Fruit fly (Drosophila melanogaster) whole organism, embryonic: ENCODE data around the gene CG3434.
A peak's percentile ranks its signal among the peaks of the same experiment; 100 is the strongest.

ENCODE experiments used
- Abd-B ChIP-seq: fragments of 200-800 bp; sonication (Bioruptor generic); optimal IDR thresholded peaks from 2 replicates; lab custom pipeline; 2018; ENCODE audit warnings: missing biosample characterization, mild to moderate bottlenecking, missing genetic modification characterization, moderate library complexity
- Bgb ChIP-seq: fragments of 200-800 bp; sonication (Bioruptor generic); IDR thresholded peaks from 2 replicates; pipeline ENCODE4 v1.3.6; 2022; ENCODE audit warnings: missing biosample characterization, missing genetic modification characterization; ENCODE audit not compliant: partially characterized antibody
- CG10543 ChIP-seq: fragments of 200-800 bp; sonication (Bioruptor generic); optimal IDR thresholded peaks from 3 replicates; lab custom pipeline; 2017; ENCODE audit warnings: missing biosample characterization, mild to moderate bottlenecking, missing genetic modification characterization, moderate library complexity
- CG13287 ChIP-seq: fragments of 200-800 bp; sonication (Bioruptor generic); IDR thresholded peaks from 2 replicates; pipeline ENCODE4 v1.3.6; 2022; ENCODE audit warnings: missing biosample characterization, missing genetic modification characterization; ENCODE audit not compliant: partially characterized antibody
- CG17912 ChIP-seq: fragments of 200-800 bp; sonication (Bioruptor generic); optimal IDR thresholded peaks from 2 replicates; lab custom pipeline; 2018; ENCODE audit warnings: missing biosample characterization, mild to moderate bottlenecking, missing genetic modification characterization
- CG1832 ChIP-seq: fragments of 200-800 bp; sonication (Bioruptor generic); optimal IDR thresholded peaks from 2 replicates; lab custom pipeline; 2017; ENCODE audit warnings: missing biosample characterization, mild to moderate bottlenecking, missing genetic modification characterization, inconsistent platforms
- CG18599 ChIP-seq: fragments of 200-800 bp; sonication (Bioruptor generic); optimal IDR thresholded peaks from 3 replicates; lab custom pipeline; 2017; ENCODE audit warnings: missing biosample characterization, missing genetic modification characterization, mild to moderate bottlenecking, moderate library complexity, missing genetic modification reagents
- CG2120 ChIP-seq: fragments of 200-800 bp; sonication (Bioruptor generic); optimal IDR thresholded peaks from 3 replicates; lab custom pipeline; 2016; ENCODE audit warnings: missing biosample characterization, missing genetic modification characterization
- CG2678 ChIP-seq: fragments of 200-800 bp; sonication (Bioruptor generic); optimal IDR thresholded peaks from 3 replicates; lab custom pipeline; 2019; ENCODE audit warnings: missing biosample characterization, mild to moderate bottlenecking, missing genetic modification characterization, moderate library complexity
- CG3163 ChIP-seq: fragments of 200-800 bp; sonication (Bioruptor generic); optimal IDR thresholded peaks from 3 replicates; lab custom pipeline; 2016; ENCODE audit warnings: missing biosample characterization, missing genetic modification characterization
- CG32767 ChIP-seq: fragments of 200-800 bp; sonication (Bioruptor generic); IDR thresholded peaks from 2 replicates; pipeline ENCODE4 v1.3.6; 2022; ENCODE audit warnings: missing biosample characterization, missing genetic modification characterization
- CG34224 ChIP-seq: fragments of 200-800 bp; sonication (Bioruptor generic); IDR thresholded peaks from 3 replicates; pipeline ENCODE4 v1.3.6; 2022; ENCODE audit warnings: missing biosample characterization, missing genetic modification characterization; ENCODE audit not compliant: partially characterized antibody
- CG4360 ChIP-seq: fragments of 200-800 bp; sonication (Bioruptor generic); IDR thresholded peaks from 2 replicates; pipeline ENCODE4 v1.3.6; 2022; ENCODE audit warnings: missing biosample characterization, missing genetic modification characterization
- CG5245 ChIP-seq: fragments of 200-800 bp; sonication (Bioruptor generic); optimal IDR thresholded peaks from 3 replicates; lab custom pipeline; 2016; ENCODE audit warnings: missing biosample characterization, missing genetic modification characterization
- CG7372 ChIP-seq: fragments of 200-800 bp; sonication (Bioruptor generic); IDR thresholded peaks from 2 replicates; pipeline ENCODE4 v1.3.6; 2022; ENCODE audit warnings: missing biosample characterization, missing genetic modification characterization
- CG7786 ChIP-seq: fragments of 200-800 bp; sonication (Bioruptor generic); optimal IDR thresholded peaks from 2 replicates; lab custom pipeline; 2016; ENCODE audit warnings: missing biosample characterization, missing genetic modification characterization
- CG7963 ChIP-seq: fragments of 200-800 bp; sonication (Bioruptor generic); IDR thresholded peaks from 3 replicates; pipeline ENCODE4 v1.3.6; 2022; ENCODE audit warnings: missing biosample characterization, missing genetic modification characterization; ENCODE audit not compliant: partially characterized antibody
- Doc3 ChIP-seq: fragments of 200-800 bp; sonication (Bioruptor generic); IDR thresholded peaks from 3 replicates; pipeline ENCODE4 v1.3.6; 2022; ENCODE audit warnings: missing biosample characterization, missing genetic modification characterization; ENCODE audit not compliant: partially characterized antibody
- Fer2 ChIP-seq: fragments of 200-800 bp; sonication (Bioruptor generic); optimal IDR thresholded peaks from 2 replicates; lab custom pipeline; 2018; ENCODE audit warnings: missing biosample characterization, mild to moderate bottlenecking, missing genetic modification characterization, moderate library complexity
- Hr78 ChIP-seq, 2 experiments: fragments of 200-800 bp in 1 of 2; fragments of >200 bp in 1 of 2; sonication (Bioruptor generic) in 1 of 2; optimal IDR thresholded peaks; 2 replicates each; lab custom pipeline; 2017 to 2019; ENCODE audit warnings: missing biosample characterization in 2 of 2, missing genetic modification characterization in 2 of 2, mild to moderate bottlenecking in 1 of 2, moderate library complexity in 1 of 2
- Hsf ChIP-seq: fragments of 200-800 bp; sonication (Bioruptor generic); optimal IDR thresholded peaks from 3 replicates; lab custom pipeline; 2016; ENCODE audit warnings: missing biosample characterization, missing genetic modification characterization
- MESR4 ChIP-seq: fragments of 200-800 bp; sonication (Bioruptor generic); optimal IDR thresholded peaks from 2 replicates; lab custom pipeline; 2018; ENCODE audit warnings: missing biosample characterization, mild to moderate bottlenecking, missing genetic modification characterization, moderate library complexity
- Med ChIP-seq: fragments of 200-800 bp; sonication (Bioruptor generic); peaks from one replicate; lab custom pipeline; 2016; ENCODE audit warnings: missing biosample characterization, missing genetic modification characterization, mild to moderate bottlenecking, inconsistent platforms, moderate library complexity
- Neu2 ChIP-seq: fragments of 200-800 bp; sonication (Bioruptor generic); optimal IDR thresholded peaks from 3 replicates; lab custom pipeline; 2016; ENCODE audit warnings: missing biosample characterization, missing genetic modification characterization, borderline replicate concordance
- Rfx ChIP-seq: fragments of 200-800 bp; sonication (Bioruptor generic); IDR thresholded peaks from 2 replicates; pipeline ENCODE4 v1.3.6; 2022; ENCODE audit warnings: missing biosample characterization, missing genetic modification characterization
- Scr ChIP-seq: fragments of 200-800 bp; sonication (Bioruptor generic); IDR thresholded peaks from 2 replicates; pipeline ENCODE4 v1.3.6; 2022; ENCODE audit warnings: missing biosample characterization, missing genetic modification characterization; ENCODE audit not compliant: partially characterized antibody
- amos ChIP-seq: fragments of 200-800 bp; sonication (Bioruptor generic); IDR thresholded peaks from 2 replicates; pipeline ENCODE4 v1.3.6; 2022; ENCODE audit warnings: missing biosample characterization, missing genetic modification characterization; ENCODE audit not compliant: partially characterized antibody
- az2 ChIP-seq: fragments of 200-800 bp; sonication (Bioruptor generic); optimal IDR thresholded peaks from 3 replicates; lab custom pipeline; 2016; ENCODE audit warnings: missing biosample characterization, missing genetic modification characterization
- cas ChIP-seq: fragments of 200-800 bp; sonication (Bioruptor generic); IDR thresholded peaks from 2 replicates; pipeline ENCODE4 v1.3.6; 2022; ENCODE audit warnings: missing biosample characterization, missing genetic modification characterization
- caup ChIP-seq: fragments of 200-800 bp; sonication (Bioruptor generic); optimal IDR thresholded peaks from 3 replicates; lab custom pipeline; 2017; ENCODE audit warnings: missing biosample characterization, mild to moderate bottlenecking, missing genetic modification characterization, moderate library complexity; ENCODE audit not compliant: severe bottlenecking
- cg ChIP-seq: fragments of 200-800 bp; sonication (Bioruptor generic); optimal IDR thresholded peaks from 3 replicates; lab custom pipeline; 2019; ENCODE audit warnings: missing biosample characterization, mild to moderate bottlenecking, missing genetic modification characterization, moderate library complexity
- exex ChIP-seq: fragments of 200-800 bp; sonication (Bioruptor generic); optimal IDR thresholded peaks from 4 replicates; lab custom pipeline; 2018; ENCODE audit warnings: missing biosample characterization, mild to moderate bottlenecking, missing genetic modification characterization, moderate library complexity
- grn ChIP-seq: fragments of 200-800 bp; sonication (Bioruptor generic); optimal IDR thresholded peaks from 3 replicates; lab custom pipeline; 2017; ENCODE audit warnings: missing biosample characterization, missing genetic modification characterization
- gsb-n ChIP-seq: fragments of 200-800 bp; sonication (Bioruptor generic); optimal IDR thresholded peaks from 3 replicates; lab custom pipeline; 2018; ENCODE audit warnings: missing biosample characterization, mild to moderate bottlenecking, missing genetic modification characterization
- jumu ChIP-seq: fragments of 200-800 bp; sonication (Bioruptor generic); optimal IDR thresholded peaks from 3 replicates; lab custom pipeline; 2016; ENCODE audit warnings: missing biosample characterization, missing genetic modification characterization
- kah ChIP-seq: fragments of 200-800 bp; sonication (Bioruptor generic); optimal IDR thresholded peaks from 2 replicates; lab custom pipeline; 2018; ENCODE audit warnings: missing biosample characterization, mild to moderate bottlenecking, missing genetic modification characterization
- kay ChIP-seq: fragments of 200-800 bp; sonication (Bioruptor generic); optimal IDR thresholded peaks from 2 replicates; lab custom pipeline; 2016; ENCODE audit warnings: missing biosample characterization, missing genetic modification characterization
- onecut ChIP-seq: fragments of 200-800 bp; sonication (Bioruptor generic); IDR thresholded peaks from 2 replicates; pipeline ENCODE4 v1.3.6; 2022; ENCODE audit warnings: missing biosample characterization, missing genetic modification characterization
- otp ChIP-seq: fragments of 200-800 bp; sonication (Bioruptor generic); IDR thresholded peaks from 3 replicates; pipeline ENCODE4, ENCODE4 v1.3.6; 2022; ENCODE audit warnings: missing biosample characterization, missing genetic modification characterization
- pzg ChIP-seq: fragments of 200-800 bp; sonication (Bioruptor generic); optimal IDR thresholded peaks from 3 replicates; lab custom pipeline; 2018; ENCODE audit warnings: missing biosample characterization, mild to moderate bottlenecking, missing genetic modification characterization, moderate library complexity
- sens ChIP-seq: fragments of 200-800 bp; sonication (Bioruptor generic); peaks from one replicate; lab custom pipeline; 2016; ENCODE audit warnings: missing biosample characterization, missing genetic modification characterization
- sens-2 ChIP-seq: fragments of 200-800 bp; sonication (Bioruptor generic); IDR thresholded peaks from 2 replicates; pipeline ENCODE4 v1.3.6; 2022; ENCODE audit warnings: missing biosample characterization, missing genetic modification characterization
- shn ChIP-seq: fragments of 200-800 bp; sonication (Bioruptor generic); optimal IDR thresholded peaks from 3 replicates; lab custom pipeline; 2016; ENCODE audit warnings: missing biosample characterization, missing genetic modification characterization
- sqz ChIP-seq: fragments of 200-800 bp; sonication (Bioruptor generic); optimal IDR thresholded peaks from 3 replicates; lab custom pipeline; 2018; ENCODE audit warnings: missing biosample characterization, mild to moderate bottlenecking, missing genetic modification characterization
- vfl ChIP-seq: fragments of 200-800 bp; sonication (Bioruptor generic); optimal IDR thresholded peaks from 2 replicates; lab custom pipeline; 2016; ENCODE audit warnings: missing biosample characterization, missing genetic modification characterization
- zen ChIP-seq: fragments of 200-800 bp; sonication (Bioruptor generic); optimal IDR thresholded peaks from 3 replicates; lab custom pipeline; 2018; ENCODE audit warnings: missing biosample characterization, mild to moderate bottlenecking, missing genetic modification characterization, moderate library complexity

The CG3434 gene

dm6 chr3L:9451522-9452118 is 9.0 kb downstream of the CG3434 start, which contains the start of the genes CG3448 and ghi (continued):
- TF ChIP-seq amos (GFP tag; lab: Robert Waterston, UW), result peak; percentile 73; the same call in 1 of the 2 replicates

- no peak for TF ChIP-seq sens-2 (GFP tag; lab: Robert Waterston, UW)
- TF ChIP-seq cg (GFP tag; lab: Kevin White, UChicago), result peak; percentile 90
- peak; percentile 43 for TF ChIP-seq CG10543 (GFP tag; lab: Kevin White, UChicago)
- no peak for TF ChIP-seq CG7372 (GFP tag; lab: Robert Waterston, UW)
- TF ChIP-seq cas, result no peak
- peak; percentile 19 for TF ChIP-seq CG2678
- 0 out of 2 replicates have a peak, but pooled peaks have one; percentile 7 for TF ChIP-seq CG32767 (GFP tag; lab: Robert Waterston, UW)
- peak; percentile 28 for TF ChIP-seq sqz
- peak; percentile 38 for TF ChIP-seq Rfx
- TF ChIP-seq CG2120, result peak; percentile 30
- peak; percentile 36 for TF ChIP-seq caup
- TF ChIP-seq Neu2, result peak; percentile 84
- 0 out of 3 replicates have a peak, but pooled peaks have one; percentile 22 for TF ChIP-seq CG7963 (GFP tag; lab: Robert Waterston, UW)
- peak; percentile 85 for TF ChIP-seq CG4360 (GFP tag; lab: Robert Waterston, UW)
- TF ChIP-seq grn (GFP tag; lab: Kevin White, UChicago), result peak; percentile 86
- peak; percentile 16; the same call in 1 of the 3 replicates for TF ChIP-seq otp (GFP tag; lab: Robert Waterston, UW)
- TF ChIP-seq CG34224 (GFP tag; lab: Robert Waterston, UW), result no peak
- TF ChIP-seq CG7786, result no peak
- TF ChIP-seq kay (GFP tag; lab: Kevin White, UChicago), result peak; percentile 92
- TF ChIP-seq pzg (GFP tag; lab: Kevin White, UChicago), result no peak
- TF ChIP-seq Scr (GFP tag; lab: Robert Waterston, UW), result 0 out of 2 replicates have a peak, but pooled peaks have one; percentile 12
- TF ChIP-seq Abd-B (GFP tag; lab: Kevin White, UChicago), result peak; percentile 6
- peak; percentile 50 for TF ChIP-seq CG18599 (GFP tag; lab: Kevin White, UChicago)
- peak; percentile 10; the same call in 1 of the 2 replicates for TF ChIP-seq Bgb (GFP tag; lab: Robert Waterston, UW)
- TF ChIP-seq Doc3 (GFP tag; lab: Robert Waterston, UW), result no peak
- no peak for TF ChIP-seq CG17912 (GFP tag; lab: Kevin White, UChicago)
- TF ChIP-seq Med (GFP tag; lab: Kevin White, UChicago), result peak; percentile 82
- peak; percentile 90 for TF ChIP-seq exex (tag; lab: Kevin White, UChicago)
- TF ChIP-seq MESR4 (GFP tag; lab: Kevin White, UChicago), result peak; percentile 20
- TF ChIP-seq kah (GFP tag; lab: Kevin White, UChicago), result peak; percentile 38
- TF ChIP-seq sens (GFP tag; lab: Kevin White, UChicago), result peak; percentile 86
- no peak for TF ChIP-seq Hsf (GFP tag; lab: Kevin White, UChicago)
- no peak for TF ChIP-seq az2 (GFP tag; lab: Kevin White, UChicago)
- TF ChIP-seq zen, result peak; percentile 73
- TF ChIP-seq Hr78 (GFP tag; optimal IDR thresholded peaks at IDR 0.05; lab: Kevin White, UChicago), result peak in 1 of 2 experiments; percentile 44
- TF ChIP-seq gsb-n, result peak; percentile 78
- TF ChIP-seq CG3163, result no peak
- TF ChIP-seq CG13287 (GFP tag; lab: Robert Waterston, UW), result no peak
- no peak for TF ChIP-seq onecut (GFP tag; lab: Robert Waterston, UW)
- no peak for TF ChIP-seq Fer2 (tag; lab: Kevin White, UChicago)
- TF ChIP-seq shn (GFP tag; lab: Kevin White, UChicago), result no peak
- TF ChIP-seq CG5245 (GFP tag; lab: Kevin White, UChicago), result no peak
- no peak for TF ChIP-seq CG1832 (GFP tag; lab: Kevin White, UChicago)
- TF ChIP-seq jumu (GFP tag; lab: Kevin White, UChicago), result no peak
- no peak for TF ChIP-seq vfl (GFP tag; lab: Kevin White, UChicago)
Observed at dm6 chr3L:9447239-9447777, 13.3 kb downstream of the CG3434 start.
